Worm (Caenorhabditis elegans): ENCODE measurements around the gene ugt-11.

- TF ChIP-seq T22C8.4 (GFP tag; IDR thresholded peaks at IDR 0.05) (no peak), flt-1 (GFP tag; IDR thresholded peaks at IDR 0.05) (no peak), ztf-23 (GFP tag; IDR thresholded peaks at IDR 0.05) (no peak)
These were observed 40.2 kb upstream of the ugt-11 start for ce11 chrV:4935096-4935495.

All from whole organism, midembryonic.